Worm (Caenorhabditis elegans): ENCODE results near the gene F10C1.23.

F10C1.23 gene

DNA sequence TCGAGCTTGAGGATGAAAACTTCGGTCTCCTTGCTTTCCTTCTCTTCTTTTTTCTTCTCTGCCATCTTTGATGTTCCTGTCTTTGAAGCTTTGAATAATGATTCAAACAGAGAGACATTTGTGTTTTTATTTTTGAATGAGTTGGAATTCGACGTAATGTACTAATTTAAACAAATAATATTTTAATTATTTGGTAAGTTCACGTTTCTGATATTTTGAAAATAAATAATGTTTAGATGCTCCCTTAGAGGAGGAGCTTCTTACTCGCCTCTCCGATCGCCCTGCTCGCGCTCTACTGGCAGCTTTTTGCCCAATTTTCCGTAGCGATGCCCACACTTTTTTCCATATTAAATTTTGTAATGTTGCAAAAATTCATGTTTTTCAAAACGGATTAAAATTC is 43.2 kb downstream of the F10C1.23 start, which contains the start of the genes K05F1.9 and K05F1.1:
K05F1.9 (minus strand) TSS at position 101 of the 400 bp plus-strand sequence.
K05F1.1 (plus strand) TSS at position 308 of the 400 bp plus-strand sequence.
- TF ChIP-seq alr-1 (tag; optimal IDR thresholded peaks at IDR 0.05) (no peak), nhr-10 (tag; optimal IDR thresholded peaks at IDR 0.05) (no peak), lsy-2 (tag; optimal IDR thresholded peaks at IDR 0.05) (no peak), nhr-21 (tag; optimal IDR thresholded peaks at IDR 0.05) (no peak), ama-1 (optimal IDR thresholded peaks at IDR 0.05) (no peak), F13H6.1 (tag; optimal IDR thresholded peaks at IDR 0.05) (no peak)

DNA sequence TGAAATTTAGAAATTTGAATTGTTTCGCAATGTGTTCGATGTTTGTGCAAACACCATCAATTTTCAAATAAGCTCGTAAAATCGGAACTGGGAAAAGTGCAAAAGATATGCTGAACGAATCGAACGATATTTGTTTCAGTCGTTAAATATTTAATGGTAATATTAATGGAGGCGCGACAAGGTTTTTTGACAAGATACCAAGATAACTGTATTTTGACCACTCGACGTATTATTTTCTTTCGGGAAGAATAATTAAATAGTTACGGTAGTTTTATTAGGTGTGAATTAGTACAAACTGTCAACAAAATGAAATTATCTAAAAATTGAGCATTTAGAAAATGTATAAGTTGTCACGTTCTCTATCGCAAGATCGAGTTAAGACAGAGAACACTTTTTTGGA is 46.4 kb downstream of the F10C1.23 start:
- TF ChIP-seq fos-1 (tag; optimal IDR thresholded peaks at IDR 0.05) (peak; percentile 29), nhr-11 (tag; optimal IDR thresholded peaks at IDR 0.05) (no peak), nhr-23 (tag; optimal IDR thresholded peaks at IDR 0.05) (no peak)

DNA sequence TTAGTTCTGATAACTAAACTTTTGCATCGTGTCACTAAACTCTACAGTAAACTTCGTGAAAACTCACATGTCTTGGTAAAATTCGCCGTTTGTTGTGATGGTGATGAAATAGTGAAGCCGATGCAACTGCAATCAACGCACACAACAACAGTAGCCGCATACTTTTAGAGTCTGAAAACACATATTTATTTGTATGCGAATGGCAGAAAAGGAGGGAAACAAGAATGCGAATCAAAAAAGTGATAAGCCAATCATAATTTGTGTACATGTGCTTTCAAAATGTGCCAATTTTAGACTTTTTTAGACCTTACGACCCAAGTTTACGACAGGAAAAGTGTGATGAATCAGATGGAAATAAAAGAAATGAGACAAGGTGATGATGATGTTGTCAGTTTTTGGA is 47.5 kb downstream of the F10C1.23 start, which contains the start of gene K05F1.10:
K05F1.10 (minus strand) TSS at position 171 of the 400 bp plus-strand sequence.
- no peak for TF ChIP-seq unc-39 (tag; optimal IDR thresholded peaks at IDR 0.05)
- TF ChIP-seq elt-3 (tag; optimal IDR thresholded peaks at IDR 0.05): no peak
- no peak for TF ChIP-seq dmd-4 (tag; optimal IDR thresholded peaks at IDR 0.05)
- no peak for TF ChIP-seq nhr-77 (tag; optimal IDR thresholded peaks at IDR 0.05)
- no peak for TF ChIP-seq lin-13 (GFP tag; optimal IDR thresholded peaks at IDR 0.05)
- peak; percentile 17 for TF ChIP-seq crh-2 (tag; optimal IDR thresholded peaks at IDR 0.05)
- no peak for TF ChIP-seq nhr-10 (tag; optimal IDR thresholded peaks at IDR 0.05)

DNA sequence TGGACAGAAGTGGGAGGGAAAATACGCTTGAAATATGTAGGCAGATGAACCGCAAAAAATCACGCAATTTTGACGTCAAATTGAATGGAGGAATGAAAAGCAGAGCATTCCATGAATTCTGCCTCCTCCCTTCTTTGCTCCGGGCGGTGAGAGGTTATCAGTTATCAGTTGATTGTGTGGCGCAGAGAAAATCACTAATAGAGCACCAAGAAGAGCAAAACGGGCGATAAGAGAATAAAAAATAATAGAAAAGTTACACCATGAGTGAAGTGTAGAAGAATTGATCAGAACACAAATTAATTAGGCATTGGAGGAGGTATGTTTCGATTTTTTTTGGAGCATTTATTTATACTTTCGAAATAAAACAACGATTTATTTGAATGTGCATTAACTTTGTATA is 48.7 kb downstream of the F10C1.23 start:
- peak; percentile 80 for TF ChIP-seq fos-1 (tag; optimal IDR thresholded peaks at IDR 0.05)
- no peak for TF ChIP-seq Y55F3AM.14 (GFP tag; optimal IDR thresholded peaks at IDR 0.05)
- TF ChIP-seq crh-2 (tag; optimal IDR thresholded peaks at IDR 0.05): peak; percentile 17
- TF ChIP-seq sma-3 (GFP tag; optimal IDR thresholded peaks at IDR 0.05): no peak
- TF ChIP-seq gmeb-1 (tag; optimal IDR thresholded peaks at IDR 0.05): peak; percentile 10
- no peak for TF ChIP-seq ZK546.5 (tag; optimal IDR thresholded peaks at IDR 0.05)
- TF ChIP-seq lin-13 (GFP tag; optimal IDR thresholded peaks at IDR 0.05): no peak
- TF ChIP-seq dmd-4 (tag; optimal IDR thresholded peaks at IDR 0.05): no peak
- TF ChIP-seq alr-1 (tag; optimal IDR thresholded peaks at IDR 0.05): no peak
- no peak for TF ChIP-seq unc-55 (GFP tag; optimal IDR thresholded peaks at IDR 0.05)
